Fruit fly (Drosophila melanogaster) whole organism, embryonic: ENCODE data around the gene CG17470.

Experiments used
- CG1832 ChIP-seq: fragments of 200-800 bp; sonication (Bioruptor generic); optimal IDR thresholded peaks from 2 replicates; lab custom pipeline; 2017; ENCODE audit warnings: missing biosample characterization, mild to moderate bottlenecking, missing genetic modification characterization, inconsistent platforms
- CG2199 ChIP-seq: fragments of 200-800 bp; sonication (Bioruptor generic); IDR thresholded peaks from 3 replicates; pipeline ENCODE4 v1.3.6; 2022; ENCODE audit warnings: missing biosample characterization, missing genetic modification characterization
- CG4617 ChIP-seq: fragments of 200-800 bp; sonication (Bioruptor generic); optimal IDR thresholded peaks from 3 replicates; lab custom pipeline; 2016; ENCODE audit warnings: missing biosample characterization, missing genetic modification characterization, borderline replicate concordance
- CG6791 ChIP-seq: fragments of 200-800 bp; sonication (Bioruptor generic); IDR thresholded peaks from 3 replicates; pipeline ENCODE4 v1.3.6; 2022; ENCODE audit warnings: missing biosample characterization, missing genetic modification characterization; ENCODE audit not compliant: partially characterized antibody
- Hr39 ChIP-seq: fragments of >200 bp; optimal IDR thresholded peaks from 2 replicates; lab custom pipeline; 2017
- Hr78 ChIP-seq, 2 experiments: fragments of 200-800 bp in 1 of 2; fragments of >200 bp in 1 of 2; sonication (Bioruptor generic) in 1 of 2; optimal IDR thresholded peaks; 2 replicates each; lab custom pipeline; 2017 to 2019; ENCODE audit warnings: missing biosample characterization in 2 of 2, missing genetic modification characterization in 2 of 2, mild to moderate bottlenecking in 1 of 2, moderate library complexity in 1 of 2
- cad ChIP-seq: fragments of >200 bp; optimal IDR thresholded peaks from 2 replicates; lab custom pipeline; 2017; ENCODE audit warnings: missing biosample characterization, missing genetic modification characterization
- fru ChIP-seq: fragments of >200 bp; optimal IDR thresholded peaks from 2 replicates; lab custom pipeline; 2017
- lilli ChIP-seq: fragments of 200-800 bp; sonication (Bioruptor generic); optimal IDR thresholded peaks from 3 replicates; lab custom pipeline; 2016; ENCODE audit warnings: missing biosample characterization, missing genetic modification characterization
- pnt ChIP-seq: fragments of 200-800 bp; sonication (Bioruptor generic); optimal IDR thresholded peaks from 3 replicates; lab custom pipeline; 2016; ENCODE audit warnings: missing biosample characterization, missing genetic modification characterization
- salm ChIP-seq: fragments of 200-800 bp; sonication (Bioruptor generic); optimal IDR thresholded peaks from 2 replicates; lab custom pipeline; 2018; ENCODE audit warnings: missing biosample characterization, mild to moderate bottlenecking, missing genetic modification characterization
- z ChIP-seq: fragments of 200-800 bp; sonication (Bioruptor generic); IDR thresholded peaks from 3 replicates; pipeline ENCODE4 v1.3.6; 2022; ENCODE audit warnings: missing biosample characterization, missing genetic modification characterization

- TF ChIP-seq CG1832 (GFP tag; lab: Kevin White, UChicago) (no peak), cad (no peak), CG6791 (no peak), fru (lab: Kevin White, UChicago) (no peak), Hr78 (GFP tag; optimal IDR thresholded peaks at IDR 0.05; lab: Kevin White, UChicago) (no peak), CG2199 (no peak), z (no peak), Hr39 (lab: Kevin White, UChicago) (no peak), CG4617 (GFP tag; lab: Kevin White, UChicago) (no peak), salm (tag; lab: Kevin White, UChicago) (no peak), lilli (GFP tag; lab: Kevin White, UChicago) (no peak), pnt (GFP tag; lab: Kevin White, UChicago) (no peak)
These were observed 8.8 kb downstream of the CG17470 start, which contains the start of gene CG17472 for dm6 chr2L:20634215-20634614.
